Worm (Caenorhabditis elegans): Measurements from ENCODE around the gene F10E9.4.

- TF ChIP-seq jun-1 (tag; optimal IDR thresholded peaks at IDR 0.05) = no peak
- TF ChIP-seq elt-3 (tag; optimal IDR thresholded peaks at IDR 0.05) = no peak
- TF ChIP-seq nhr-77 (tag; optimal IDR thresholded peaks at IDR 0.05) = no peak
- TF ChIP-seq nhr-11 (tag; optimal IDR thresholded peaks at IDR 0.05) = no peak
- no peak for TF ChIP-seq ztf-11 (tag; optimal IDR thresholded peaks at IDR 0.05)
- no peak for TF ChIP-seq skn-1 (tag; optimal IDR thresholded peaks at IDR 0.05)
- no peak for TF ChIP-seq nhr-20 (tag; optimal IDR thresholded peaks at IDR 0.05)
- TF ChIP-seq zag-1 (tag; optimal IDR thresholded peaks at IDR 0.05) = no peak
- no peak for TF ChIP-seq ama-1 (optimal IDR thresholded peaks at IDR 0.05)
- no peak for TF ChIP-seq fkh-10 (GFP tag; optimal IDR thresholded peaks at IDR 0.05)
- TF ChIP-seq C16A3.4 (tag; optimal IDR thresholded peaks at IDR 0.05) = no peak
- no peak for TF ChIP-seq nhr-90 (tag; optimal IDR thresholded peaks at IDR 0.05; ENCODE audit: poor library complexity)
Measured at ce11 chrIII:8279567-8279966, 28.8 kb upstream of the F10E9.4 start.
